Worm (Caenorhabditis elegans) whole organism, L2 larva: ENCODE results near the gene Y43F8B.2.

Experiments used
- ceh-82 ChIP-seq: fragments of 150-350 bp; optimal IDR thresholded peaks from 2 replicates; lab custom pipeline; 2014; ENCODE audit warnings: missing biosample characterization, missing genetic modification characterization
- nhr-10 ChIP-seq: sonication (generic microtip); optimal IDR thresholded peaks from 2 replicates; lab custom pipeline; 2017; ENCODE audit warnings: missing biosample characterization, missing genetic modification characterization
- ztf-11 ChIP-seq: sonication (generic microtip); optimal IDR thresholded peaks from 2 replicates; lab custom pipeline; 2017; ENCODE audit warnings: missing biosample characterization, missing genetic modification characterization

DNA sequence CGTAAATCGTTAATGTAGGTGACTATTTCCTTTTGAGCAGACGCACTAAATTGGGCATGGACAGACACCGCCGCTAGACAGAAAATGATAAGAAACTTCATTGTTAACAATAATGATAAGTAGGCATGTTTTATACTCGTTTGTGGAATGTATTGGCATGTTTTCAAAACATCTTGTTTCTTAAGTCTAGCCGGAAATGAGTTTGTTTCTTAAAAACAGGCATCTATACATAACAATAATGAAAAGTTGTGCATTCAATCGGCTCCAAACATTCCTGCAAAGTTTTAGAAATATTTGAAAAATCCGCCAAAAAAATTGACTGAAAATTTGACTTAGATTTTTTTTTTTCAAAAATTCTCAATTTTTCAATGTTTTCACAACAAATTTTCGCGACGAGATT, 37.3 kb downstream of the Y43F8B.2 start, which contains the start of gene scl-21:
- TF ChIP-seq ceh-82 (tag; lab: Kevin White, UChicago) (no peak), nhr-10 (tag; lab: Kevin White, UChicago) (no peak), ztf-11 (tag; lab: Kevin White, UChicago) (no peak)
